Worm (Caenorhabditis elegans): ENCODE results near the gene btb-4.

The btb-4 gene

ce11 chrII:2080425-2080824 lies 48.3 kb downstream of the btb-4 start, which contains the start of gene F07E5.9:
Gene F07E5.9, minus strand, starts transcription at chrII:2080525.
- TF ChIP-seq dao-5 (tag; optimal IDR thresholded peaks at IDR 0.05) (no peak), W03F9.2 (tag; optimal IDR thresholded peaks at IDR 0.05) (no peak), him-1 (tag; optimal IDR thresholded peaks at IDR 0.05) (no peak)

- TF ChIP-seq W03F9.2 (tag; optimal IDR thresholded peaks at IDR 0.05) (no peak), him-1 (tag; optimal IDR thresholded peaks at IDR 0.05) (no peak), dao-5 (tag; optimal IDR thresholded peaks at IDR 0.05) (no peak)
These were observed 49.1 kb downstream of the btb-4 start, which contains the start of gene T16A1.4 for ce11 chrII:2081257-2081656. Gene T16A1.4, plus strand, starts transcription at chrII:2081557.
